Fruit fly (Drosophila melanogaster) whole organism, prepupa: ENCODE results near the gene unk.

Experiments
- CG11762 ChIP-seq: fragments of 200-800 bp; sonication (Bioruptor generic); optimal IDR thresholded peaks from 3 replicates; lab custom pipeline; 2016; ENCODE audit warnings: missing biosample characterization, missing genetic modification characterization; ENCODE audit not compliant: insufficient read depth
- CG8319 ChIP-seq: fragments of 200-800 bp; sonication (Bioruptor generic); optimal IDR thresholded peaks from 3 replicates; lab custom pipeline; 2016; ENCODE audit warnings: missing biosample characterization, missing genetic modification characterization
- CG9139 ChIP-seq: fragments of 200-800 bp; sonication (Bioruptor generic); optimal IDR thresholded peaks from 3 replicates; lab custom pipeline; 2017; ENCODE audit warnings: missing biosample characterization, mild to moderate bottlenecking, missing genetic modification characterization
- dac ChIP-seq: fragments of 200-800 bp; sonication (Bioruptor generic); optimal IDR thresholded peaks from 2 replicates; lab custom pipeline; 2017; ENCODE audit warnings: missing biosample characterization, mild to moderate bottlenecking, missing genetic modification characterization
- vri ChIP-seq: fragments of 200-800 bp; sonication (Bioruptor generic); optimal IDR thresholded peaks from 3 replicates; lab custom pipeline; 2016; ENCODE audit warnings: missing biosample characterization, mild to moderate bottlenecking, missing genetic modification characterization

dm6 chr3R:23170335-23170734 lies 12.7 kb upstream of the unk start:
- no peak for TF ChIP-seq CG9139 (GFP tag; lab: Kevin White, UChicago)
- TF ChIP-seq dac (GFP tag; lab: Kevin White, UChicago): no peak
- no peak for TF ChIP-seq CG11762 (GFP tag; lab: Kevin White, UChicago)
- TF ChIP-seq vri: no peak
- TF ChIP-seq CG8319 (GFP tag; lab: Kevin White, UChicago): no peak
